Worm (Caenorhabditis elegans) whole organism, L4 larva: ENCODE measurements around the gene sma-6.

ENCODE experiments used
- F10B5.3 ChIP-seq: sonication (generic microtip); optimal IDR thresholded peaks from 2 replicates; lab custom pipeline; 2016; ENCODE audit warnings: mild to moderate bottlenecking, missing genetic modification characterization, missing compliant biosample characterization
- F26F4.8 ChIP-seq: fragments of 200-800 bp; sonication (Bioruptor generic); conservative IDR thresholded peaks from 2 replicates; pipeline ENCODE4 v1.3.6; 2022; ENCODE audit warnings: missing genetic modification characterization, missing compliant biosample characterization
- F49E8.2 ChIP-seq: sonication (generic microtip); optimal IDR thresholded peaks from 2 replicates; lab custom pipeline; 2016; ENCODE audit warnings: missing compliant biosample characterization, mild to moderate bottlenecking, missing genetic modification characterization, borderline replicate concordance
- T20F7.1 ChIP-seq: fragments of 200-800 bp; sonication (Bioruptor generic); optimal IDR thresholded peaks from 2 replicates; lab custom pipeline; 2018; ENCODE audit warnings: mild to moderate bottlenecking, missing genetic modification characterization, missing compliant biosample characterization
- T26A8.4 ChIP-seq: fragments of 200-800 bp; sonication (Bioruptor generic); IDR thresholded peaks from 2 replicates; pipeline ENCODE4 v1.3.6; 2022; ENCODE audit warnings: missing genetic modification characterization, missing compliant biosample characterization
- Y5F2A.4 ChIP-seq: fragments of 200-800 bp; sonication (Bioruptor generic); optimal IDR thresholded peaks from 2 replicates; lab custom pipeline; 2018; ENCODE audit warnings: mild to moderate bottlenecking, missing genetic modification characterization, missing compliant biosample characterization
- ZK337.2 ChIP-seq: fragments of 200-800 bp; sonication (Bioruptor generic); IDR thresholded peaks from 2 replicates; pipeline ENCODE4 v1.3.6; 2022; ENCODE audit warnings: missing genetic modification reagents, missing genetic modification characterization, missing compliant biosample characterization
- ZK546.5 ChIP-seq, 2 experiments: sonication (generic microtip); optimal IDR thresholded peaks; 2 replicates each; lab custom pipeline; 2017; ENCODE audit warnings: missing biosample characterization in 2 of 2, missing genetic modification characterization in 2 of 2
- ama-1 ChIP-seq: fragments of 150-350 bp; optimal IDR thresholded peaks from 2 replicates; lab custom pipeline; 2014; ENCODE audit warnings: inconsistent platforms, mixed read lengths
- ceh-28 ChIP-seq: fragments of 150-350 bp; optimal IDR thresholded peaks from 2 replicates; lab custom pipeline; 2014; ENCODE audit warnings: missing biosample characterization, missing genetic modification reagents, missing genetic modification characterization
- ceh-82 ChIP-seq: sonication (generic microtip); optimal IDR thresholded peaks from 2 replicates; lab custom pipeline; 2017; ENCODE audit warnings: missing biosample characterization, missing genetic modification characterization
- daf-12 ChIP-seq: fragments of 150-350 bp; optimal IDR thresholded peaks from 2 replicates; lab custom pipeline; 2014; ENCODE audit warnings: missing biosample characterization, missing genetic modification reagents, missing genetic modification characterization
- dpl-1 ChIP-seq: fragments of 150-350 bp; optimal IDR thresholded peaks from 2 replicates; lab custom pipeline; 2014; ENCODE audit warnings: missing biosample characterization, missing genetic modification reagents, missing genetic modification characterization
- fkh-10 ChIP-seq: fragments of 150-350 bp; optimal IDR thresholded peaks from 2 replicates; lab custom pipeline; 2014; ENCODE audit warnings: missing biosample characterization, missing genetic modification reagents, missing genetic modification characterization
- fos-1 ChIP-seq: fragments of 150-350 bp; optimal IDR thresholded peaks from 2 replicates; lab custom pipeline; 2014; ENCODE audit warnings: missing biosample characterization, missing genetic modification characterization
- gei-8 ChIP-seq: fragments of 200-800 bp; sonication (Bioruptor generic); optimal IDR thresholded peaks from 2 replicates; lab custom pipeline; 2018; ENCODE audit warnings: mild to moderate bottlenecking, missing genetic modification characterization, missing compliant biosample characterization
- hlh-11 ChIP-seq: fragments of 200-800 bp; sonication (Bioruptor generic); optimal IDR thresholded peaks from 2 replicates; lab custom pipeline; 2018; ENCODE audit warnings: mild to moderate bottlenecking, missing genetic modification characterization, missing compliant biosample characterization
- hlh-30 ChIP-seq: sonication (generic microtip); optimal IDR thresholded peaks from 2 replicates; lab custom pipeline; 2017; ENCODE audit warnings: antibody characterized with exemption, mild to moderate bottlenecking, missing genetic modification characterization, missing compliant biosample characterization; ENCODE audit not compliant: insufficient read depth
- lin-13 ChIP-seq: fragments of 150-350 bp; optimal IDR thresholded peaks from 2 replicates; lab custom pipeline; 2014; ENCODE audit warnings: missing biosample characterization, missing genetic modification reagents, missing genetic modification characterization
- lin-29 ChIP-seq: fragments of 200-800 bp; sonication (Bioruptor generic); IDR thresholded peaks from 2 replicates; pipeline ENCODE4 v1.3.6; 2022; ENCODE audit warnings: missing genetic modification reagents, missing genetic modification characterization, missing compliant biosample characterization
- lin-39 ChIP-seq: fragments of 150-350 bp; optimal IDR thresholded peaks from 2 replicates; lab custom pipeline; 2014; ENCODE audit warnings: missing biosample characterization, missing genetic modification reagents, missing genetic modification characterization
- madf-9 ChIP-seq: fragments of 200-800 bp; sonication (Bioruptor generic); conservative IDR thresholded peaks from 2 replicates; pipeline ENCODE4 v1.3.6; 2022; ENCODE audit warnings: missing genetic modification reagents, missing genetic modification characterization, missing compliant biosample characterization
- mep-1 ChIP-seq: fragments of 150-350 bp; sonication (generic microtip); optimal IDR thresholded peaks from 3 replicates; lab custom pipeline; 2014; ENCODE audit warnings: missing biosample characterization, missing genetic modification characterization
- mes-2 ChIP-seq: sonication (generic microtip); optimal IDR thresholded peaks from 2 replicates; lab custom pipeline; 2016; ENCODE audit warnings: missing genotype, mild to moderate bottlenecking, missing genetic modification characterization, missing compliant biosample characterization; ENCODE audit not compliant: poor library complexity, severe bottlenecking
- mxl-2 ChIP-seq: fragments of 200-800 bp; sonication (Bioruptor generic); conservative IDR thresholded peaks from 2 replicates; pipeline ENCODE4 v1.3.6; 2022; ENCODE audit warnings: missing genetic modification reagents, missing genetic modification characterization, missing compliant biosample characterization
- nhr-10 ChIP-seq: fragments of 150-350 bp; optimal IDR thresholded peaks from 2 replicates; lab custom pipeline; 2014; ENCODE audit warnings: missing biosample characterization, missing genetic modification characterization
- nhr-102 ChIP-seq: sonication (generic microtip); optimal IDR thresholded peaks from 2 replicates; lab custom pipeline; 2016; ENCODE audit warnings: mild to moderate bottlenecking, missing genetic modification characterization, moderate library complexity, missing compliant biosample characterization
- nhr-111 ChIP-seq: fragments of 200-800 bp; sonication (Bioruptor generic); optimal IDR thresholded peaks from 2 replicates; lab custom pipeline; 2018; ENCODE audit warnings: mild to moderate bottlenecking, missing genetic modification characterization, missing compliant biosample characterization
- nhr-25 ChIP-seq: sonication (generic microtip); optimal IDR thresholded peaks from 2 replicates; lab custom pipeline; 2017; ENCODE audit warnings: missing genetic modification characterization, mild to moderate bottlenecking, missing compliant biosample characterization, antibody characterized with exemption, moderate library complexity, borderline replicate concordance; ENCODE audit not compliant: insufficient read depth
- nhr-28 ChIP-seq: fragments of 150-350 bp; optimal IDR thresholded peaks from 2 replicates; lab custom pipeline; 2014; ENCODE audit warnings: missing biosample characterization, missing genetic modification characterization
- nhr-41 ChIP-seq: fragments of 200-800 bp; sonication (Bioruptor generic); IDR thresholded peaks from 2 replicates; pipeline ENCODE4 v1.3.6; 2022; ENCODE audit warnings: missing genetic modification reagents, missing genetic modification characterization, missing compliant biosample characterization
- nhr-48 ChIP-seq: sonication (generic microtip); optimal IDR thresholded peaks from 2 replicates; lab custom pipeline; 2016; ENCODE audit warnings: mild to moderate bottlenecking, missing genetic modification characterization, missing compliant biosample characterization
- nhr-6 ChIP-seq: fragments of 150-350 bp; optimal IDR thresholded peaks from 2 replicates; lab custom pipeline; 2014; ENCODE audit warnings: missing biosample characterization, missing genetic modification characterization
- nhr-76 ChIP-seq: fragments of 150-350 bp; optimal IDR thresholded peaks from 2 replicates; lab custom pipeline; 2014; ENCODE audit warnings: missing biosample characterization, missing genetic modification characterization
- pha-4 ChIP-seq, 2 experiments: fragments of 150-350 bp in 1 of 2; fragments of 200-800 bp in 1 of 2; sonication (Bioruptor generic) in 1 of 2; IDR thresholded peaks in 1 of 2; optimal IDR thresholded peaks in 1 of 2; 2 replicates each; pipeline versions ENCODE4 v1.3.6 to Lab custom; 2014 to 2022; ENCODE audit warnings: missing genetic modification characterization in 2 of 2, missing genetic modification reagents in 2 of 2, missing biosample characterization in 1 of 2, missing compliant biosample characterization in 1 of 2
- saeg-2 ChIP-seq: fragments of 200-800 bp; sonication (Bioruptor generic); IDR thresholded peaks from 2 replicates; pipeline ENCODE4 v1.3.6; 2022; ENCODE audit warnings: missing genetic modification reagents, missing genetic modification characterization, missing compliant biosample characterization
- set-16 ChIP-seq: fragments of 200-800 bp; sonication (Bioruptor generic); IDR thresholded peaks from 2 replicates; pipeline ENCODE4 v1.3.6; 2022; ENCODE audit warnings: missing genetic modification reagents, missing genetic modification characterization, missing compliant biosample characterization
- snpc-4 ChIP-seq: fragments of 150-350 bp; optimal IDR thresholded peaks from 2 replicates; lab custom pipeline; 2014; ENCODE audit warnings: missing biosample characterization, missing genetic modification characterization
- spr-3 ChIP-seq: fragments of 200-800 bp; sonication (Bioruptor generic); optimal IDR thresholded peaks from 2 replicates; lab custom pipeline; 2018; ENCODE audit warnings: mild to moderate bottlenecking, missing genetic modification characterization, missing compliant biosample characterization
- tag-97 ChIP-seq: fragments of 200-800 bp; sonication (Bioruptor generic); IDR thresholded peaks from 2 replicates; pipeline ENCODE4 v1.3.6; 2022; ENCODE audit warnings: missing genetic modification characterization, missing compliant biosample characterization
- unc-130 ChIP-seq: sonication (generic microtip); optimal IDR thresholded peaks from 2 replicates; lab custom pipeline; 2016; ENCODE audit warnings: missing genetic modification reagents, missing genetic modification characterization, missing compliant biosample characterization
- unc-62 ChIP-seq, 3 experiments: fragments of 150-350 bp in 1 of 3; sonication (generic microtip); optimal IDR thresholded peaks in 2 of 3; peaks in 1 of 3; 1 replicate in 1 of 3; 2 replicates in 2 of 3; lab custom pipeline; 2014 to 2017; ENCODE audit warnings: missing biosample characterization in 3 of 3, missing genetic modification characterization in 3 of 3, missing genetic modification reagents in 3 of 3, missing genotype in 1 of 3
- zag-1 ChIP-seq: fragments of 150-350 bp; optimal IDR thresholded peaks from 2 replicates; lab custom pipeline; 2014; ENCODE audit warnings: missing biosample characterization, missing genetic modification characterization
- ztf-11 ChIP-seq: fragments of 150-350 bp; optimal IDR thresholded peaks from 2 replicates; lab custom pipeline; 2014; ENCODE audit warnings: missing biosample characterization, missing genetic modification characterization
- ztf-7 ChIP-seq: fragments of 150-350 bp; optimal IDR thresholded peaks from 2 replicates; lab custom pipeline; 2014; ENCODE audit warnings: missing biosample characterization, missing genetic modification characterization

The sma-6 gene

DNA sequence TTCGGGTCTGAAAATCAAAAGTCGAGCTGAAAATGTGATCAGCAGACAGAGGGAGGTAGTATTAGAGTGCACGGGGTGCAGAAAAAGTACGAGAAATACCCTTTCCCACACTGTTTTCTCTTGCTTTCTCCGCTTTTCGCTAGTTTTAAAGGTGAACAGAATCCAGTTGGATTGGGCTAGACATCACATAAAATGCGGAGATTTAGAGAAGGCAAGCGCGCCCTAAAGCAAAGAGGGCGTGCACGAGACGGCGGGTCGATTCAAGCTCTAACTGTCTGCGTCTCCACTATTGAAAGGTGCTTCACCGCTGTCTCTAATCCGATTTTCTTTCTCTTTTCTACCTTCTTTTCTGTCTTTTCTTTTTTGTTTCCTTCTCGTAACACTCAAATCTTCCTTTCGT lies 45.8 kb downstream of the sma-6 start (continued):
- TF ChIP-seq F26F4.8 (GFP tag; lab: Robert Waterston, UW) (no peak), lin-13 (GFP tag; lab: Kevin White, UChicago) (peak; percentile 79), nhr-10 (no peak), ZK337.2 (no peak), tag-97 (GFP tag; lab: Robert Waterston, UW) (no peak), gei-8 (GFP tag; lab: Kevin White, UChicago) (no peak), nhr-25 (tag; lab: Kevin White, UChicago) (peak; percentile 53), snpc-4 (tag; lab: Kevin White, UChicago) (no peak), daf-12 (tag; lab: Kevin White, UChicago) (no peak), madf-9 (peak; percentile 39; the same call in 1 of the 2 replicates), nhr-6 (tag; lab: Kevin White, UChicago) (peak; percentile 84), nhr-28 (peak; percentile 86), T26A8.4 (peak; percentile 80), hlh-11 (peak; percentile 89), ceh-28 (tag; lab: Kevin White, UChicago) (peak; percentile 16), lin-39 (tag; lab: Kevin White, UChicago) (no peak), ztf-11 (tag; lab: Kevin White, UChicago) (no peak)

DNA sequence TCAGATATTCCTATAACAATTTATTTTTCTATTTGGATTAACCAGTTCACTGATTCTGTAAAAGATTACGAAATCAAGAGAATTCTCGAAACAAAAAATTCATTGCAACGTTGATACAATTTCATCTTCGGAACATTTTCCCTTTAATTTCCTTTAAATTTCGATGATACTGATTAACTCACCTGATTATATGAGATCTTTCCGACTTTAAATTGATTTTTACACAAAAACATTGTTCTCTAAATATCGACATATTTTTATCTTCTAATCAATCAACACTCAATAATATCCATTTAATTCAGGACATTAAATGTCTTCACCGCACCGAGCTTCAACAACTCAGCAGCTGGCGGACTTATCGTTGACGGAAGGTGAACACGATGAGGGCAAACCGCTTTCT lies 46.7 kb downstream of the sma-6 start, which contains the start of gene lin-23:
Gene lin-23 (plus strand): TSS at position 301 of the 400 bp plus-strand sequence.
- TF ChIP-seq F10B5.3 (tag; lab: Kevin White, UChicago) = no peak
- TF ChIP-seq unc-62 (GFP tag; optimal IDR thresholded peaks at IDR 0.05 in 1 of 2; lab: Kevin White, UChicago) = peak in 1 of 2 experiments; percentile 70
- TF ChIP-seq unc-62 (tag; optimal IDR thresholded peaks at IDR 0.05; lab: Kevin White, UChicago) = no peak
- no peak for TF ChIP-seq lin-13 (GFP tag; lab: Kevin White, UChicago)

DNA sequence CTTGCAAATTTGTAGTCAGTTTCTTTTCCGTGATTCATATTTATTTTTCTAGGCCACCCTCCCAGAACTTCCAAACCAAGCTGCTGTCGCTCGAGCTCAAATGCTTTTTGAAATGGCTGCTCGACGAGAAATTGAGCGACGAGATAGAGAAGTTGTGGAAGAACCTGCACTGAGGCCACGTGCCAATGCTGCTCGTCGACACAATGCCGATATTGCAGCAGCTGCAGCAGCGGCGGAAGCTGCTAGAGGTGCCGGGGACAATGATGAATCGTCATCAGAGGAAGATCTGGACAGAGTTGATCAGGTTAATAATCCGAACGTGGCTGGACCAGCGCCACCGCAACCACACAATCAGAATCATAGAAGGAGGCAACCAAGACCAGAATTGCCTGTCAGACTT lies 49.1 kb downstream of the sma-6 start:
- TF ChIP-seq ZK546.5 (tag; optimal IDR thresholded peaks at IDR 0.05; lab: Kevin White, UChicago) (no peak), nhr-10 (no peak), nhr-41 (GFP tag; lab: Robert Waterston, UW) (no peak), nhr-48 (tag; lab: Kevin White, UChicago) (no peak), pha-4 (GFP tag; IDR thresholded peaks at IDR 0.05; lab: Robert Waterston, UW) (0 out of 2 replicates have a peak, but pooled peaks have one; percentile 8), pha-4 (tag; optimal IDR thresholded peaks at IDR 0.05; lab: Kevin White, UChicago) (no peak), set-16 (GFP tag; lab: Robert Waterston, UW) (peak; percentile 56)

DNA sequence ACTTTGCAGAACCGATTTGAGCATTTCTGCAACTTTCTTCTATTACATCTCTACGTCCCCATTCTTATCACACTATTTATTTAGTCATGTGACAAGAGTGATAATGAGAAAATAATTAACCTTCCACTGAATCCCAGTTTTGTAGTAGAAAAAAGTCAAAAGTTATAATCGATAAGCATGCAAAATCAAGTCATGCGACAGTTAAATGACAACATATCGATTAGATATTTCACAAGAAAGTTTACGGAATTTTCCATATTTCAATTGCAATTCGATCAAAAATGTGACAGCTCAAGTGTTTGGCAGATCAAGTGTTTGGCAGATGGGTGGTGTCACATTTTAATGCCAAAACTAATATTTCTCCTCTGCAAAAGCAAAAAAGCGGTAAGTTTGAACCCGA lies 50.4 kb downstream of the sma-6 start:
- TF ChIP-seq unc-130 (GFP tag; lab: Kevin White, UChicago) = no peak
- no peak for TF ChIP-seq lin-29 (GFP tag; lab: Robert Waterston, UW)
- TF ChIP-seq mes-2 = no peak
- no peak for TF ChIP-seq spr-3 (GFP tag; lab: Kevin White, UChicago)
- TF ChIP-seq ama-1 (lab: Kevin White, UChicago) = no peak
- no peak for TF ChIP-seq ztf-7 (tag; lab: Kevin White, UChicago)
- no peak for TF ChIP-seq saeg-2 (GFP tag; lab: Robert Waterston, UW)
- TF ChIP-seq Y5F2A.4 (GFP tag; lab: Kevin White, UChicago) = no peak
- TF ChIP-seq nhr-28 = peak; percentile 40
- TF ChIP-seq F49E8.2 (tag; lab: Kevin White, UChicago) = no peak
- TF ChIP-seq ceh-28 (tag; lab: Kevin White, UChicago) = no peak
- TF ChIP-seq ceh-82 (tag; lab: Kevin White, UChicago) = no peak
- TF ChIP-seq zag-1 = no peak
- TF ChIP-seq T26A8.4 = no peak
- peak; percentile 73 for TF ChIP-seq hlh-30 (tag; lab: Kevin White, UChicago)
- TF ChIP-seq dpl-1 (GFP tag; lab: Kevin White, UChicago) = no peak
- no peak for TF ChIP-seq ZK546.5 (tag; optimal IDR thresholded peaks at IDR 0.05; lab: Kevin White, UChicago)
- TF ChIP-seq nhr-6 (tag; lab: Kevin White, UChicago) = no peak
- no peak for TF ChIP-seq fkh-10 (GFP tag; lab: Kevin White, UChicago)
- no peak for TF ChIP-seq fos-1
- TF ChIP-seq nhr-41 (GFP tag; lab: Robert Waterston, UW) = no peak
- TF ChIP-seq nhr-111 (GFP tag; lab: Kevin White, UChicago) = no peak
- peak; percentile 62 for TF ChIP-seq T20F7.1 (GFP tag; lab: Kevin White, UChicago)
- no peak for TF ChIP-seq nhr-76 (tag; lab: Kevin White, UChicago)
- TF ChIP-seq tag-97 (GFP tag; lab: Robert Waterston, UW) = no peak
- no peak for TF ChIP-seq nhr-102 (tag; lab: Kevin White, UChicago)
- no peak for TF ChIP-seq mxl-2 (GFP tag; lab: Robert Waterston, UW)
- TF ChIP-seq mep-1 (tag; lab: Kevin White, UChicago) = no peak
